Worm (Caenorhabditis elegans) whole organism, young adult: ENCODE results near the gene ins-39.

Source experiments
- K12H6.12 ChIP-seq: fragments of 200-800 bp; sonication (Bioruptor generic); optimal IDR thresholded peaks from 2 replicates; lab custom pipeline; 2018; ENCODE audit warnings: mild to moderate bottlenecking, missing genetic modification characterization, missing compliant biosample characterization
- cebp-1 ChIP-seq, 2 experiments: fragments of 200-800 bp in 1 of 2; sonication (Bioruptor generic) in 1 of 2; sonication (generic microtip) in 1 of 2; IDR thresholded peaks in 1 of 2; optimal IDR thresholded peaks in 1 of 2; 2 replicates each; pipeline versions ENCODE4 v1.3.6 to Lab custom; 2017 to 2022; ENCODE audit warnings: missing compliant biosample characterization in 2 of 2, missing genetic modification characterization in 2 of 2, mild to moderate bottlenecking in 1 of 2, missing genetic modification reagents in 1 of 2, moderate library complexity in 1 of 2
- egl-44 ChIP-seq: fragments of 200-800 bp; sonication (Bioruptor generic); IDR thresholded peaks from 2 replicates; pipeline ENCODE4 v1.3.6; 2022; ENCODE audit warnings: missing genetic modification reagents, missing genetic modification characterization, missing compliant biosample characterization
- hlh-12 ChIP-seq: sonication (generic microtip); optimal IDR thresholded peaks from 2 replicates; lab custom pipeline; 2016; ENCODE audit warnings: missing genetic modification characterization, missing compliant biosample characterization
- pha-4 ChIP-seq: fragments of 150-350 bp; sonication (generic microtip); optimal IDR thresholded peaks from 2 replicates; lab custom pipeline; 2014; ENCODE audit warnings: missing biosample characterization, missing genetic modification reagents, missing genetic modification characterization
- zim-3 ChIP-seq: sonication (generic microtip); optimal IDR thresholded peaks from 2 replicates; lab custom pipeline; 2017; ENCODE audit warnings: mild to moderate bottlenecking, missing genetic modification characterization, moderate library complexity, missing compliant biosample characterization
- ztf-28 ChIP-seq: fragments of 200-800 bp; sonication (Bioruptor generic); IDR thresholded peaks from 2 replicates; pipeline ENCODE4 v1.3.6; 2022; ENCODE audit warnings: missing genetic modification reagents, missing genetic modification characterization, missing compliant biosample characterization

ce11 chrX:1381565-1381964 lies 37.3 kb upstream of the ins-39 start, which contains the start of gene F56C3.10:
- TF ChIP-seq hlh-12, result no peak
- no peak for TF ChIP-seq zim-3 (tag; lab: Kevin White, UChicago)
- no peak for TF ChIP-seq ztf-28 (GFP tag; lab: Robert Waterston, UW)
- no peak for TF ChIP-seq K12H6.12 (tag; lab: Kevin White, UChicago)
- TF ChIP-seq cebp-1 (GFP tag; IDR thresholded peaks at IDR 0.05; lab: Robert Waterston, UW), result no peak
- TF ChIP-seq cebp-1 (tag; optimal IDR thresholded peaks at IDR 0.05; lab: Kevin White, UChicago), result no peak
- TF ChIP-seq egl-44 (GFP tag; lab: Robert Waterston, UW), result no peak
- no peak for TF ChIP-seq pha-4 (tag; lab: Kevin White, UChicago)
